Worm (Caenorhabditis elegans): ENCODE measurements around the gene dnj-14.
A peak's percentile ranks its signal among the peaks of the same experiment; 100 is the strongest.

dnj-14 gene

ce11 chrX:4715107-4715506, 3.6 kb upstream of the dnj-14 start, which contains the start of gene rpl-25.1:
Gene rpl-25.1 (plus strand): TSS chrX:4715178.
- TF ChIP-seq ZK546.5 (tag; optimal IDR thresholded peaks at IDR 0.05) (no peak), nhr-21 (tag; optimal IDR thresholded peaks at IDR 0.05) (no peak), lin-13 (GFP tag; optimal IDR thresholded peaks at IDR 0.05) (no peak), crh-2 (tag; optimal IDR thresholded peaks at IDR 0.05) (no peak), nhr-11 (tag; optimal IDR thresholded peaks at IDR 0.05) (no peak), mab-5 (tag; optimal IDR thresholded peaks at IDR 0.05) (no peak), nhr-77 (tag; optimal IDR thresholded peaks at IDR 0.05) (no peak), nhr-237 (tag; optimal IDR thresholded peaks at IDR 0.05) (no peak), F13H6.1 (tag; optimal IDR thresholded peaks at IDR 0.05) (no peak), unc-39 (tag; optimal IDR thresholded peaks at IDR 0.05) (no peak), ztf-1 (GFP tag; conservative IDR thresholded peaks at IDR 0.05) (no peak), peb-1 (tag; optimal IDR thresholded peaks at IDR 0.05) (no peak), R02D3.7 (tag; optimal IDR thresholded peaks at IDR 0.05) (no peak), lin-11 (tag; optimal IDR thresholded peaks at IDR 0.05) (no peak), nhr-6 (tag; optimal IDR thresholded peaks at IDR 0.05) (no peak), ama-1 (optimal IDR thresholded peaks at IDR 0.05) (no peak), unc-62 (GFP tag; optimal IDR thresholded peaks at IDR 0.05) (no peak), nhr-25 (tag; optimal IDR thresholded peaks at IDR 0.05) (no peak)

ce11 chrX:4706755-4707226, 4.8 kb downstream of the dnj-14 start, which contains the start of gene dhhc-10:
Gene dhhc-10 (plus strand): TSS chrX:4707176.
- TF ChIP-seq alr-1 (tag; optimal IDR thresholded peaks at IDR 0.05) = no peak
- TF ChIP-seq unc-39 (tag; optimal IDR thresholded peaks at IDR 0.05) = no peak
- peak; percentile 26 for TF ChIP-seq lin-13 (GFP tag; optimal IDR thresholded peaks at IDR 0.05)
- TF ChIP-seq elt-3 (tag; optimal IDR thresholded peaks at IDR 0.05) = no peak
- no peak for TF ChIP-seq nhr-21 (tag; optimal IDR thresholded peaks at IDR 0.05)
- peak; percentile 46 for TF ChIP-seq gmeb-1 (tag; optimal IDR thresholded peaks at IDR 0.05)
- no peak for TF ChIP-seq mbf-1 (tag; optimal IDR thresholded peaks at IDR 0.05)
- no peak for TF ChIP-seq ZK546.5 (tag; optimal IDR thresholded peaks at IDR 0.05)
- peak; percentile 69 for TF ChIP-seq F13H6.1 (tag; optimal IDR thresholded peaks at IDR 0.05)
- TF ChIP-seq C34F6.9 (tag; optimal IDR thresholded peaks at IDR 0.05) = peak; percentile 68
- TF ChIP-seq nhr-6 (tag; optimal IDR thresholded peaks at IDR 0.05) = no peak
- no peak for TF ChIP-seq ztf-11 (tag; optimal IDR thresholded peaks at IDR 0.05)
- TF ChIP-seq ceh-16 (tag; optimal IDR thresholded peaks at IDR 0.05) = no peak
- TF ChIP-seq unc-55 (GFP tag; optimal IDR thresholded peaks at IDR 0.05) = peak; percentile 41
- TF ChIP-seq nhr-23 (tag; optimal IDR thresholded peaks at IDR 0.05) = no peak
- TF ChIP-seq nhr-77 (tag; optimal IDR thresholded peaks at IDR 0.05) = no peak
- peak; percentile 28 to 73 for TF ChIP-seq lsy-2 (tag; optimal IDR thresholded peaks at IDR 0.05)
- TF ChIP-seq blmp-1 (tag; optimal IDR thresholded peaks at IDR 0.05; ENCODE audit: insufficient read depth) = no peak
- TF ChIP-seq mab-5 (tag; optimal IDR thresholded peaks at IDR 0.05) = peak; percentile 37
- no peak for TF ChIP-seq Y55F3AM.14 (GFP tag; optimal IDR thresholded peaks at IDR 0.05)
- TF ChIP-seq lin-11 (tag; optimal IDR thresholded peaks at IDR 0.05) = peak; percentile 10
- TF ChIP-seq ceh-82 (tag; optimal IDR thresholded peaks at IDR 0.05) = no peak
- no peak for TF ChIP-seq R02D3.7 (tag; optimal IDR thresholded peaks at IDR 0.05)
- no peak for TF ChIP-seq sem-4 (tag; optimal IDR thresholded peaks at IDR 0.05)
- peak; percentile 82 for TF ChIP-seq nhr-129 (tag; optimal IDR thresholded peaks at IDR 0.05)
- TF ChIP-seq snpc-4 (tag; optimal IDR thresholded peaks at IDR 0.05) = no peak
- TF ChIP-seq sma-9 (GFP tag; optimal IDR thresholded peaks at IDR 0.05) = peak; percentile 47
- no peak for TF ChIP-seq sma-9 (tag; optimal IDR thresholded peaks at IDR 0.05)
- peak; percentile 98 for TF ChIP-seq fos-1 (tag; optimal IDR thresholded peaks at IDR 0.05)
- peak; percentile 80 for TF ChIP-seq crh-2 (tag; optimal IDR thresholded peaks at IDR 0.05)
- TF ChIP-seq sma-3 (GFP tag; optimal IDR thresholded peaks at IDR 0.05) = no peak
- TF ChIP-seq skn-1 (tag; optimal IDR thresholded peaks at IDR 0.05) = no peak
- TF ChIP-seq ztf-4 (tag; optimal IDR thresholded peaks at IDR 0.05) = no peak
- TF ChIP-seq lin-39 (tag; optimal IDR thresholded peaks at IDR 0.05) = no peak
- TF ChIP-seq egl-27 (tag; optimal IDR thresholded peaks at IDR 0.05) = no peak
- no peak for TF ChIP-seq unc-62 (GFP tag; optimal IDR thresholded peaks at IDR 0.05)
- TF ChIP-seq dmd-4 (tag; optimal IDR thresholded peaks at IDR 0.05) = no peak

Data from whole organism, L2 larva.